Worm (Caenorhabditis elegans): ENCODE measurements around the gene cyp-25A1.

DNA sequence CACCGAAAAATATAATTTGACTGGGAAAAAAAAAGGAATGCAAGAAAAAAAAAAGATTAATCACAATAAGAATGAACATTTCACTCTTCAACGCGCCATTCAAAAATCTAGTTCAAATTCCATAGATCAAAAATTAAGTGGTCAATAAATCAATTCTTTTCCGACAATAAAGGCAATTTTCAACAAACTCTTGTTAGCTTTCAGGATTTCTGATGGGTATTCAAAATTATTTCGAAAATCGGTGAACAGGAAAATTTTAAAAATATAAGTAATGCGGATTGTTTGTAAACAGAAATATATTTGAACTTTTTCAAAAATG, 31.5 kb upstream of the cyp-25A1 start:
- TF ChIP-seq nhr-237 (tag; optimal IDR thresholded peaks at IDR 0.05) (no peak), ztf-4 (tag; optimal IDR thresholded peaks at IDR 0.05) (no peak), ceh-9 (tag; optimal IDR thresholded peaks at IDR 0.05) (no peak), lin-15B (tag; optimal IDR thresholded peaks at IDR 0.05) (no peak), skn-1 (tag; optimal IDR thresholded peaks at IDR 0.05) (no peak), unc-62 (GFP tag; optimal IDR thresholded peaks at IDR 0.05) (no peak), snpc-4 (tag; optimal IDR thresholded peaks at IDR 0.05) (no peak), tbx-2 (tag; optimal IDR thresholded peaks at IDR 0.05) (no peak), nhr-23 (tag; optimal IDR thresholded peaks at IDR 0.05) (no peak), aly-2 (tag; optimal IDR thresholded peaks at IDR 0.05) (no peak), pha-4 (tag; optimal IDR thresholded peaks at IDR 0.05) (no peak), egl-27 (tag; optimal IDR thresholded peaks at IDR 0.05) (no peak), nhr-25 (tag; optimal IDR thresholded peaks at IDR 0.05) (no peak)

All from whole organism, L3 larva.